Fruit fly (Drosophila melanogaster) whole organism, embryonic: ENCODE measurements around the gene CG10948.
A peak's percentile ranks its signal among the peaks of the same experiment; 100 is the strongest.

Source experiments
- Atf6 ChIP-seq: fragments of 200-800 bp; sonication (Bioruptor generic); IDR thresholded peaks from 2 replicates; pipeline ENCODE4 v1.3.6; 2022; ENCODE audit warnings: missing biosample characterization, missing genetic modification characterization
- CG10274 ChIP-seq: fragments of 200-800 bp; sonication (Bioruptor generic); optimal IDR thresholded peaks from 3 replicates; lab custom pipeline; 2017; ENCODE audit warnings: missing biosample characterization, mild to moderate bottlenecking, missing genetic modification characterization
- CG10366 ChIP-seq: fragments of 200-800 bp; sonication (Bioruptor generic); IDR thresholded peaks from 2 replicates; pipeline ENCODE4 v1.3.6; 2022; ENCODE audit warnings: missing biosample characterization, missing genetic modification characterization
- CG10565 ChIP-seq: fragments of 200-800 bp; sonication (Bioruptor generic); optimal IDR thresholded peaks from 3 replicates; lab custom pipeline; 2016; ENCODE audit warnings: missing biosample characterization, mild to moderate bottlenecking, missing genetic modification characterization
- CG10654 ChIP-seq: fragments of 200-800 bp; sonication (Bioruptor generic); optimal IDR thresholded peaks from 2 replicates; lab custom pipeline; 2016; ENCODE audit warnings: missing biosample characterization, missing genetic modification characterization
- CG10959 ChIP-seq: fragments of 200-800 bp; sonication (Bioruptor generic); IDR thresholded peaks from 2 replicates; pipeline ENCODE4 v1.3.6; 2022; ENCODE audit warnings: missing biosample characterization, missing genetic modification characterization
- CG12219 ChIP-seq: fragments of 200-800 bp; sonication (Bioruptor generic); optimal IDR thresholded peaks from 3 replicates; lab custom pipeline; 2018; ENCODE audit warnings: missing biosample characterization, mild to moderate bottlenecking, missing genetic modification characterization
- CG13296 ChIP-seq: fragments of 200-800 bp; sonication (Bioruptor generic); optimal IDR thresholded peaks from 3 replicates; lab custom pipeline; 2018; ENCODE audit warnings: missing biosample characterization, mild to moderate bottlenecking, missing genetic modification characterization
- CG13424 ChIP-seq: fragments of 200-800 bp; sonication (Bioruptor generic); optimal IDR thresholded peaks from 2 replicates; lab custom pipeline; 2019; ENCODE audit warnings: missing biosample characterization, mild to moderate bottlenecking, missing genetic modification characterization, moderate library complexity
- CG13624 ChIP-seq: fragments of 200-800 bp; sonication (Bioruptor generic); optimal IDR thresholded peaks from 2 replicates; lab custom pipeline; 2016; ENCODE audit warnings: missing biosample characterization, missing genetic modification characterization
- CG14050 ChIP-seq: fragments of 200-800 bp; sonication (Bioruptor generic); IDR thresholded peaks from 3 replicates; pipeline ENCODE4 v1.3.6; 2022; ENCODE audit warnings: missing biosample characterization, missing genetic modification characterization
- CG14441 ChIP-seq: fragments of 200-800 bp; sonication (Bioruptor generic); IDR thresholded peaks from 2 replicates; pipeline ENCODE4 v1.3.6; 2022; ENCODE audit warnings: missing biosample characterization, missing genetic modification characterization
- CG18476 ChIP-seq: fragments of 200-800 bp; sonication (Bioruptor generic); optimal IDR thresholded peaks from 2 replicates; lab custom pipeline; 2016; ENCODE audit warnings: missing biosample characterization, mild to moderate bottlenecking, missing genetic modification characterization
- CG31224 ChIP-seq: fragments of 200-800 bp; sonication (Bioruptor generic); IDR thresholded peaks from 2 replicates; pipeline ENCODE4 v1.3.6; 2022; ENCODE audit warnings: missing biosample characterization, missing genetic modification characterization
- CG31365 ChIP-seq: fragments of 200-800 bp; sonication (Bioruptor generic); optimal IDR thresholded peaks from 2 replicates; lab custom pipeline; 2018; ENCODE audit warnings: missing biosample characterization, mild to moderate bottlenecking, missing genetic modification characterization
- CG3163 ChIP-seq: fragments of 200-800 bp; sonication (Bioruptor generic); optimal IDR thresholded peaks from 3 replicates; lab custom pipeline; 2016; ENCODE audit warnings: missing biosample characterization, missing genetic modification characterization
- CG3726 ChIP-seq: fragments of 200-800 bp; sonication (Bioruptor generic); IDR thresholded peaks from 3 replicates; pipeline ENCODE4, ENCODE4 v1.3.6; 2022; ENCODE audit warnings: missing biosample characterization, missing genetic modification characterization
- CG3838 ChIP-seq: fragments of 200-800 bp; sonication (Bioruptor generic); optimal IDR thresholded peaks from 3 replicates; lab custom pipeline; 2016; ENCODE audit warnings: missing biosample characterization, missing genetic modification characterization
- CG3847 ChIP-seq: fragments of 200-800 bp; sonication (Bioruptor generic); IDR thresholded peaks from 2 replicates; pipeline ENCODE4 v1.3.6; 2022; ENCODE audit warnings: missing biosample characterization, missing genetic modification characterization
- CG7839 ChIP-seq: fragments of 200-800 bp; sonication (Bioruptor generic); optimal IDR thresholded peaks from 3 replicates; lab custom pipeline; 2018; ENCODE audit warnings: missing biosample characterization, mild to moderate bottlenecking, missing genetic modification characterization, moderate library complexity
- CHES-1-like ChIP-seq: fragments of 200-800 bp; sonication (Bioruptor generic); optimal IDR thresholded peaks from 2 replicates; lab custom pipeline; 2016; ENCODE audit warnings: missing biosample characterization, missing genetic modification characterization
- Dbx ChIP-seq: fragments of 200-800 bp; sonication (Bioruptor generic); IDR thresholded peaks from 3 replicates; pipeline ENCODE4 v1.3.6; 2022; ENCODE audit warnings: missing biosample characterization, missing genetic modification characterization
- Dip3 ChIP-seq: fragments of 200-800 bp; sonication (Bioruptor generic); optimal IDR thresholded peaks from 3 replicates; lab custom pipeline; 2016; ENCODE audit warnings: missing biosample characterization, missing genetic modification characterization
- Hr39 ChIP-seq: fragments of >200 bp; optimal IDR thresholded peaks from 2 replicates; lab custom pipeline; 2017
- Kr ChIP-seq: fragments of 200-800 bp; sonication (Bioruptor generic); optimal IDR thresholded peaks from 2 replicates; lab custom pipeline; 2017; ENCODE audit warnings: missing biosample characterization, mild to moderate bottlenecking, missing genetic modification characterization
- MBD-R2 ChIP-seq: fragments of 200-800 bp; sonication (Bioruptor generic); IDR thresholded peaks from 2 replicates; pipeline ENCODE4 v1.3.6; 2022; ENCODE audit warnings: missing biosample characterization, missing genetic modification characterization
- Optix ChIP-seq: fragments of 200-800 bp; sonication (Bioruptor generic); IDR thresholded peaks from 3 replicates; pipeline ENCODE4 v1.3.6; 2022; ENCODE audit warnings: missing biosample characterization, missing genetic modification characterization
- Ravus ChIP-seq: fragments of 200-800 bp; sonication (Bioruptor generic); IDR thresholded peaks from 2 replicates; pipeline ENCODE4 v1.3.6; 2022; ENCODE audit warnings: missing biosample characterization, missing genetic modification characterization
- Xbp1 ChIP-seq: fragments of 200-800 bp; sonication (Bioruptor generic); optimal IDR thresholded peaks from 3 replicates; lab custom pipeline; 2016; ENCODE audit warnings: missing biosample characterization, mild to moderate bottlenecking, missing genetic modification characterization
- az2 ChIP-seq: fragments of 200-800 bp; sonication (Bioruptor generic); optimal IDR thresholded peaks from 3 replicates; lab custom pipeline; 2016; ENCODE audit warnings: missing biosample characterization, missing genetic modification characterization
- br ChIP-seq: fragments of >200 bp; optimal IDR thresholded peaks from 2 replicates; lab custom pipeline; 2017
- chif ChIP-seq, 2 experiments: fragments of 200-800 bp; sonication (Bioruptor generic); optimal IDR thresholded peaks; 3 replicates each; lab custom pipeline; 2016; ENCODE audit warnings: missing biosample characterization in 2 of 2, missing genetic modification characterization in 2 of 2
- chinmo ChIP-seq: fragments of 200-800 bp; sonication (Bioruptor generic); IDR thresholded peaks from 4 replicates; pipeline ENCODE4 v1.3.6; 2022; ENCODE audit warnings: missing biosample characterization, missing genetic modification characterization; ENCODE audit not compliant: partially characterized antibody
- crc ChIP-seq: fragments of 200-800 bp; sonication (Bioruptor generic); optimal IDR thresholded peaks from 2 replicates; lab custom pipeline; 2016; ENCODE audit warnings: missing biosample characterization, missing genetic modification characterization
- cwo ChIP-seq: fragments of 200-800 bp; sonication (Bioruptor generic); optimal IDR thresholded peaks from 3 replicates; lab custom pipeline; 2017; ENCODE audit warnings: missing biosample characterization, missing genetic modification characterization, mild to moderate bottlenecking, moderate library complexity, missing genetic modification reagents
- eyg ChIP-seq: fragments of 200-800 bp; sonication (Bioruptor generic); optimal IDR thresholded peaks from 3 replicates; lab custom pipeline; 2016; ENCODE audit warnings: missing biosample characterization, missing genetic modification characterization
- hth ChIP-seq: fragments of >200 bp; optimal IDR thresholded peaks from 2 replicates; lab custom pipeline; 2017; ENCODE audit warnings: inconsistent platforms
- insv ChIP-seq, 2 experiments: fragments of 200-800 bp; sonication (Bioruptor generic); optimal IDR thresholded peaks; 3 replicates each; lab custom pipeline; 2016 to 2018; ENCODE audit warnings: missing biosample characterization in 2 of 2, missing genetic modification characterization in 2 of 2
- kni ChIP-seq: fragments of 200-800 bp; sonication (Bioruptor generic); optimal IDR thresholded peaks from 3 replicates; lab custom pipeline; 2017; ENCODE audit warnings: mild to moderate bottlenecking, missing biosample characterization, missing genetic modification reagents, missing genetic modification characterization
- nmo ChIP-seq: fragments of 200-800 bp; sonication (Bioruptor generic); optimal IDR thresholded peaks from 2 replicates; lab custom pipeline; 2018; ENCODE audit warnings: missing biosample characterization, mild to moderate bottlenecking, missing genetic modification characterization, moderate library complexity
- oc ChIP-seq: fragments of 200-800 bp; sonication (Bioruptor generic); optimal IDR thresholded peaks from 2 replicates; lab custom pipeline; 2018; ENCODE audit warnings: missing biosample characterization, mild to moderate bottlenecking, missing genetic modification characterization, moderate library complexity
- pnt ChIP-seq: fragments of 200-800 bp; sonication (Bioruptor generic); optimal IDR thresholded peaks from 3 replicates; lab custom pipeline; 2016; ENCODE audit warnings: missing biosample characterization, missing genetic modification characterization
- psq ChIP-seq: fragments of 200-800 bp; sonication (Bioruptor generic); optimal IDR thresholded peaks from 2 replicates; lab custom pipeline; 2017; ENCODE audit warnings: missing biosample characterization, missing genetic modification characterization
- pum ChIP-seq: fragments of 200-800 bp; sonication (Bioruptor generic); optimal IDR thresholded peaks from 2 replicates; lab custom pipeline; 2016; ENCODE audit warnings: missing biosample characterization, missing genetic modification characterization
- ranshi ChIP-seq: fragments of 200-800 bp; sonication (Bioruptor generic); IDR thresholded peaks from 2 replicates; pipeline ENCODE4 v1.3.6; 2022; ENCODE audit warnings: missing biosample characterization, missing genetic modification characterization
- sd ChIP-seq: fragments of 200-800 bp; sonication (Bioruptor generic); optimal IDR thresholded peaks from 3 replicates; lab custom pipeline; 2018; ENCODE audit warnings: missing biosample characterization, mild to moderate bottlenecking, missing genetic modification characterization, moderate library complexity
- sens ChIP-seq: fragments of 200-800 bp; sonication (Bioruptor generic); peaks from one replicate; lab custom pipeline; 2016; ENCODE audit warnings: missing biosample characterization, missing genetic modification characterization
- slbo ChIP-seq: fragments of 200-800 bp; sonication (Bioruptor generic); IDR thresholded peaks from 2 replicates; pipeline ENCODE4 v1.3.6; 2022; ENCODE audit warnings: missing biosample characterization, missing genetic modification characterization
- sob ChIP-seq: fragments of 200-800 bp; sonication (Bioruptor generic); IDR thresholded peaks from 2 replicates; pipeline ENCODE4 v1.3.6; 2022; ENCODE audit warnings: missing biosample characterization, missing genetic modification characterization
- unc-4 ChIP-seq: fragments of 200-800 bp; sonication (Bioruptor generic); IDR thresholded peaks from 2 replicates; pipeline ENCODE4 v1.3.6; 2022; ENCODE audit warnings: missing biosample characterization, missing genetic modification characterization; ENCODE audit not compliant: partially characterized antibody

CG10948 gene

dm6 chr3L:12803159-12804034 is 46.5 kb downstream of the CG10948 start (continued):
- TF ChIP-seq sd (tag; lab: Kevin White, UChicago) (peak; percentile 97), hth (lab: Kevin White, UChicago) (no peak), CG31224 (peak; percentile 31; the same call in 1 of the 2 replicates), CG18476 (GFP tag; lab: Kevin White, UChicago) (peak; percentile 6), Ravus (GFP tag; lab: Robert Waterston, UW) (no peak), oc (tag; lab: Kevin White, UChicago) (no peak), crc (GFP tag; lab: Kevin White, UChicago) (peak; percentile 55), CG3847 (GFP tag; lab: Robert Waterston, UW) (0 out of 2 replicates have a peak, but pooled peaks have one; percentile 28), chinmo (0 out of 4 replicates have a peak, but pooled peaks have one; percentile 62), ranshi (GFP tag; lab: Robert Waterston, UW) (no peak), CG7839 (peak; percentile 66), CG3726 (no peak), CG10565 (GFP tag; lab: Kevin White, UChicago) (no peak), az2 (GFP tag; lab: Kevin White, UChicago) (peak; percentile 22), sob (peak; percentile 6; the same call in 1 of the 2 replicates), chif (GFP tag; optimal IDR thresholded peaks at IDR 0.05; lab: Kevin White, UChicago) (peak in 1 of 2 experiments; percentile 9), Optix (no peak), CHES-1-like (GFP tag; lab: Kevin White, UChicago) (peak; percentile 65), Atf6 (GFP tag; lab: Robert Waterston, UW) (0 out of 2 replicates have a peak, but pooled peaks have one; percentile 28), Kr (GFP tag; lab: Kevin White, UChicago) (no peak), CG10654 (GFP tag; lab: Kevin White, UChicago) (no peak), eyg (GFP tag; lab: Kevin White, UChicago) (peak; percentile 23), MBD-R2 (GFP tag; lab: Robert Waterston, UW) (peak; percentile 39), cwo (peak; percentile 93), CG14050 (GFP tag; lab: Robert Waterston, UW) (peak; percentile 12; the same call in 1 of the 3 replicates), CG12219 (GFP tag; lab: Kevin White, UChicago) (no peak), Dip3 (GFP tag; lab: Kevin White, UChicago) (peak; percentile 56), slbo (GFP tag; lab: Robert Waterston, UW) (peak; percentile 65), br (lab: Kevin White, UChicago) (no peak), CG10366 (GFP tag; lab: Robert Waterston, UW) (no peak), CG13624 (GFP tag; lab: Kevin White, UChicago) (peak; percentile 58), Dbx (GFP tag; lab: Robert Waterston, UW) (0 out of 3 replicates have a peak, but pooled peaks have one; percentile 50), CG3163 (GFP tag; lab: Kevin White, UChicago) (no peak), unc-4 (GFP tag; lab: Robert Waterston, UW) (no peak), CG14441 (GFP tag; lab: Robert Waterston, UW) (peak; percentile 41; the same call in 1 of the 2 replicates), Hr39 (lab: Kevin White, UChicago) (no peak), nmo (GFP tag; lab: Kevin White, UChicago) (peak; percentile 37), CG13296 (GFP tag; lab: Kevin White, UChicago) (peak; percentile 28), CG10959 (GFP tag; lab: Robert Waterston, UW) (no peak), CG3838 (GFP tag; lab: Kevin White, UChicago) (no peak), CG13424 (tag; lab: Kevin White, UChicago) (peak; percentile 19), Xbp1 (peak; percentile 33), pnt (GFP tag; lab: Kevin White, UChicago) (no peak), kni (GFP tag; lab: Kevin White, UChicago) (no peak), sens (peak; percentile 84), insv (GFP tag; optimal IDR thresholded peaks at IDR 0.05; lab: Kevin White, UChicago) (no peak), CG31365 (tag; lab: Kevin White, UChicago) (no peak), pum (no peak), psq (GFP tag; lab: Kevin White, UChicago) (no peak), CG10274 (GFP tag; lab: Kevin White, UChicago) (peak; percentile 16)
